Worm (Caenorhabditis elegans) whole organism, midembryonic: Measurements from ENCODE around the gene arl-5.

Experiments used
- T22C8.4 ChIP-seq: fragments of 200-800 bp; sonication (Bioruptor generic); IDR thresholded peaks from 2 replicates; pipeline ENCODE4 v1.3.6; 2022; ENCODE audit warnings: missing genetic modification characterization, missing compliant biosample characterization
- cog-1 ChIP-seq: sonication (generic microtip); optimal IDR thresholded peaks from 2 replicates; lab custom pipeline; 2016; ENCODE audit warnings: missing genetic modification characterization, missing compliant biosample characterization
- flt-1 ChIP-seq: fragments of 200-800 bp; sonication (Bioruptor generic); IDR thresholded peaks from 2 replicates; pipeline ENCODE4 v1.3.6; 2022; ENCODE audit warnings: missing genetic modification characterization, missing compliant biosample characterization
- klf-2 ChIP-seq: fragments of 200-800 bp; sonication (Bioruptor generic); conservative IDR thresholded peaks from 2 replicates; pipeline ENCODE4 v1.3.6; 2022; ENCODE audit warnings: missing genetic modification reagents, missing genetic modification characterization, missing compliant biosample characterization
- med-1 ChIP-seq: sonication (generic microtip); optimal IDR thresholded peaks from 2 replicates; lab custom pipeline; 2017; ENCODE audit warnings: missing genetic modification characterization, mild to moderate bottlenecking, missing compliant biosample characterization, antibody characterized with exemption, missing genetic modification reagents; ENCODE audit not compliant: insufficient read depth
- ztf-23 ChIP-seq: fragments of 200-800 bp; sonication (Bioruptor generic); IDR thresholded peaks from 2 replicates; pipeline ENCODE4 v1.3.6; 2022; ENCODE audit warnings: missing genetic modification reagents, missing genetic modification characterization, missing compliant biosample characterization
- ztf-29 ChIP-seq: fragments of 200-800 bp; sonication (Bioruptor generic); IDR thresholded peaks from 2 replicates; pipeline ENCODE4 v1.3.6; 2022; ENCODE audit warnings: missing genetic modification reagents, missing genetic modification characterization, missing compliant biosample characterization

- no peak for TF ChIP-seq flt-1 (GFP tag; lab: Robert Waterston, UW)
- TF ChIP-seq T22C8.4 (GFP tag; lab: Robert Waterston, UW), result no peak
- no peak for TF ChIP-seq cog-1 (tag; lab: Kevin White, UChicago)
- no peak for TF ChIP-seq ztf-23 (GFP tag; lab: Robert Waterston, UW)
- TF ChIP-seq klf-2 (GFP tag; lab: Robert Waterston, UW), result no peak
- TF ChIP-seq ztf-29 (GFP tag; lab: Robert Waterston, UW), result no peak
- TF ChIP-seq med-1 (GFP tag; lab: Kevin White, UChicago), result no peak
Observed at ce11 chrIII:9832569-9832968, 9.5 kb downstream of the arl-5 start.
